Worm (Caenorhabditis elegans) whole organism, L1 larva: ENCODE measurements around the gene ceh-76.

Source experiments
- aha-1 ChIP-seq: fragments of 150-350 bp; optimal IDR thresholded peaks from 2 replicates; lab custom pipeline; 2014; ENCODE audit warnings: missing biosample characterization, missing genetic modification characterization
- aly-2 ChIP-seq: fragments of 150-350 bp; optimal IDR thresholded peaks from 2 replicates; lab custom pipeline; 2014; ENCODE audit warnings: missing biosample characterization, missing genetic modification characterization
- ces-1 ChIP-seq: fragments of 150-350 bp; optimal IDR thresholded peaks from 2 replicates; lab custom pipeline; 2014; ENCODE audit warnings: missing biosample characterization, missing genetic modification reagents, missing genetic modification characterization
- lin-35 ChIP-seq, 2 experiments: fragments of 150-350 bp; optimal IDR thresholded peaks; 2 replicates each; lab custom pipeline; 2014; ENCODE audit warnings: missing biosample characterization in 2 of 2, missing genetic modification characterization in 2 of 2, missing genetic modification reagents in 2 of 2
- lsy-2 ChIP-seq, 2 experiments: fragments of 150-350 bp; optimal IDR thresholded peaks; 2 replicates each; lab custom pipeline; 2014; ENCODE audit warnings: missing biosample characterization in 2 of 2, missing genetic modification characterization in 2 of 2

- TF ChIP-seq ces-1 (GFP tag; lab: Kevin White, UChicago) (no peak), lin-35 (GFP tag; optimal IDR thresholded peaks at IDR 0.05; lab: Kevin White, UChicago) (peak in 1 of 2 experiments; percentile 30), aly-2 (tag; lab: Kevin White, UChicago) (no peak), aha-1 (tag; lab: Kevin White, UChicago) (no peak), lsy-2 (tag; optimal IDR thresholded peaks at IDR 0.05; lab: Kevin White, UChicago) (no peak)
These were observed 27.6 kb upstream of the ceh-76 start, which contains the start of gene ech-3 for ce11 chrV:8022040-8022439.
